Worm (Caenorhabditis elegans) whole organism, late embryonic: ENCODE results near the gene rsks-1.

ENCODE experiments used
- C08G9.2 ChIP-seq: sonication (generic microtip); optimal IDR thresholded peaks from 2 replicates; lab custom pipeline; 2016; ENCODE audit warnings: mild to moderate bottlenecking, missing genetic modification characterization, moderate library complexity, missing compliant biosample characterization
- C38D4.7 ChIP-seq: fragments of 200-800 bp; sonication (Bioruptor generic); optimal IDR thresholded peaks from 2 replicates; lab custom pipeline; 2018; ENCODE audit warnings: mild to moderate bottlenecking, missing genetic modification characterization, moderate library complexity, missing compliant biosample characterization
- F13H6.1 ChIP-seq: sonication (generic microtip); optimal IDR thresholded peaks from 2 replicates; lab custom pipeline; 2016; ENCODE audit warnings: missing genetic modification characterization, missing compliant biosample characterization
- K02D7.2 ChIP-seq: sonication (generic microtip); optimal IDR thresholded peaks from 2 replicates; lab custom pipeline; 2017; ENCODE audit warnings: mild to moderate bottlenecking, missing genetic modification characterization, missing compliant biosample characterization
- K09A11.1 ChIP-seq: sonication (generic microtip); optimal IDR thresholded peaks from 2 replicates; lab custom pipeline; 2017; ENCODE audit warnings: antibody characterized with exemption, mild to moderate bottlenecking, missing genetic modification characterization, missing compliant biosample characterization; ENCODE audit not compliant: insufficient read depth
- Y22D7AL.16 ChIP-seq: sonication (generic microtip); optimal IDR thresholded peaks from 2 replicates; lab custom pipeline; 2016; ENCODE audit warnings: missing genetic modification characterization, missing compliant biosample characterization
- ama-1 ChIP-seq: fragments of 150-350 bp; optimal IDR thresholded peaks from 2 replicates; lab custom pipeline; 2014
- ceh-14 ChIP-seq: sonication (generic microtip); optimal IDR thresholded peaks from 2 replicates; lab custom pipeline; 2016; ENCODE audit warnings: missing genotype, missing genetic modification characterization, missing compliant biosample characterization
- ceh-18 ChIP-seq: sonication (generic microtip); optimal IDR thresholded peaks from 2 replicates; lab custom pipeline; 2016; ENCODE audit warnings: missing genetic modification characterization, missing compliant biosample characterization
- ceh-19 ChIP-seq: fragments of 200-800 bp; sonication (Bioruptor generic); optimal IDR thresholded peaks from 2 replicates; lab custom pipeline; 2018; ENCODE audit warnings: mild to moderate bottlenecking, missing genetic modification characterization, missing compliant biosample characterization
- ceh-2 ChIP-seq: sonication (generic microtip); optimal IDR thresholded peaks from 2 replicates; lab custom pipeline; 2016; ENCODE audit warnings: missing genotype, missing genetic modification characterization, missing compliant biosample characterization
- ceh-22 ChIP-seq: sonication (generic microtip); optimal IDR thresholded peaks from 2 replicates; lab custom pipeline; 2017; ENCODE audit warnings: missing biosample characterization, missing genetic modification characterization
- ceh-30 ChIP-seq: fragments of 150-350 bp; optimal IDR thresholded peaks from 2 replicates; lab custom pipeline; 2014; ENCODE audit warnings: missing biosample characterization, missing genetic modification characterization
- ceh-45 ChIP-seq: fragments of 200-800 bp; sonication (Bioruptor generic); IDR thresholded peaks from 2 replicates; pipeline ENCODE4 v1.3.6; 2022; ENCODE audit warnings: missing genetic modification reagents, missing genetic modification characterization, missing compliant biosample characterization
- ceh-48 ChIP-seq: sonication (generic microtip); optimal IDR thresholded peaks from 2 replicates; lab custom pipeline; 2016; ENCODE audit warnings: missing genetic modification characterization, inconsistent platforms, missing compliant biosample characterization
- ceh-6 ChIP-seq: fragments of 200-800 bp; sonication (Bioruptor generic); optimal IDR thresholded peaks from 2 replicates; lab custom pipeline; 2018; ENCODE audit warnings: mild to moderate bottlenecking, missing genetic modification characterization, missing compliant biosample characterization
- ceh-9 ChIP-seq: sonication (generic microtip); optimal IDR thresholded peaks from 2 replicates; lab custom pipeline; 2016; ENCODE audit warnings: mild to moderate bottlenecking, missing genetic modification characterization, inconsistent platforms, missing compliant biosample characterization
- che-1 ChIP-seq: sonication (generic microtip); optimal IDR thresholded peaks from 2 replicates; lab custom pipeline; 2016; ENCODE audit warnings: mild to moderate bottlenecking, missing genetic modification characterization, missing compliant biosample characterization
- dmd-4 ChIP-seq: sonication (generic microtip); optimal IDR thresholded peaks from 2 replicates; lab custom pipeline; 2016; ENCODE audit warnings: borderline replicate concordance, missing genetic modification characterization, missing compliant biosample characterization
- elt-2 ChIP-seq: sonication (generic microtip); optimal IDR thresholded peaks from 2 replicates; lab custom pipeline; 2016; ENCODE audit warnings: missing genetic modification reagents, missing genetic modification characterization, missing compliant biosample characterization
- ets-4 ChIP-seq: sonication (generic microtip); optimal IDR thresholded peaks from 2 replicates; lab custom pipeline; 2016; ENCODE audit warnings: missing genetic modification characterization, missing compliant biosample characterization
- eyg-1 ChIP-seq: sonication (generic microtip); optimal IDR thresholded peaks from 2 replicates; lab custom pipeline; 2016; ENCODE audit warnings: missing genotype, missing genetic modification characterization, missing compliant biosample characterization
- fax-1 ChIP-seq: sonication (generic microtip); optimal IDR thresholded peaks from 2 replicates; lab custom pipeline; 2016; ENCODE audit warnings: missing genotype, missing genetic modification characterization, missing compliant biosample characterization
- fkh-10 ChIP-seq: fragments of 150-350 bp; optimal IDR thresholded peaks from 2 replicates; lab custom pipeline; 2014; ENCODE audit warnings: missing biosample characterization, missing genetic modification reagents, missing genetic modification characterization
- fkh-6 ChIP-seq: sonication (generic microtip); optimal IDR thresholded peaks from 2 replicates; lab custom pipeline; 2016; ENCODE audit warnings: missing genetic modification characterization, missing compliant biosample characterization
- gmeb-2 ChIP-seq: sonication (generic microtip); optimal IDR thresholded peaks from 2 replicates; lab custom pipeline; 2016; ENCODE audit warnings: missing genetic modification characterization, inconsistent platforms, missing compliant biosample characterization
- hlh-13 ChIP-seq: fragments of 200-800 bp; sonication (Bioruptor generic); optimal IDR thresholded peaks from 2 replicates; lab custom pipeline; 2018; ENCODE audit warnings: mild to moderate bottlenecking, missing genetic modification characterization, missing compliant biosample characterization
- hlh-15 ChIP-seq: sonication (generic microtip); optimal IDR thresholded peaks from 2 replicates; lab custom pipeline; 2016; ENCODE audit warnings: missing genetic modification characterization, missing compliant biosample characterization
- hlh-8 ChIP-seq: sonication (generic microtip); optimal IDR thresholded peaks from 2 replicates; lab custom pipeline; 2016; ENCODE audit warnings: missing genotype, missing genetic modification characterization, missing compliant biosample characterization
- lim-6 ChIP-seq: sonication (generic microtip); optimal IDR thresholded peaks from 2 replicates; lab custom pipeline; 2016; ENCODE audit warnings: missing genetic modification characterization, missing compliant biosample characterization
- madf-2 ChIP-seq: sonication (generic microtip); optimal IDR thresholded peaks from 2 replicates; lab custom pipeline; 2017; ENCODE audit warnings: missing genetic modification characterization, missing compliant biosample characterization
- mec-3 ChIP-seq: sonication (generic microtip); optimal IDR thresholded peaks from 2 replicates; lab custom pipeline; 2016; ENCODE audit warnings: borderline replicate concordance, missing genetic modification characterization, missing compliant biosample characterization
- nfya-1 ChIP-seq: sonication (generic microtip); optimal IDR thresholded peaks from 2 replicates; lab custom pipeline; 2017; ENCODE audit warnings: missing genetic modification characterization, mild to moderate bottlenecking, missing compliant biosample characterization, antibody characterized with exemption, moderate library complexity
- nhr-232 ChIP-seq: sonication (generic microtip); optimal IDR thresholded peaks from 2 replicates; lab custom pipeline; 2016; ENCODE audit warnings: missing genetic modification characterization, missing compliant biosample characterization
- npax-4 ChIP-seq: sonication (generic microtip); optimal IDR thresholded peaks from 2 replicates; lab custom pipeline; 2016; ENCODE audit warnings: missing genetic modification characterization, missing compliant biosample characterization
- odd-2 ChIP-seq: sonication (generic microtip); optimal IDR thresholded peaks from 2 replicates; lab custom pipeline; 2017; ENCODE audit warnings: antibody characterized with exemption, mild to moderate bottlenecking, missing genetic modification characterization, missing compliant biosample characterization
- pag-3 ChIP-seq: sonication (generic microtip); optimal IDR thresholded peaks from 2 replicates; lab custom pipeline; 2016; ENCODE audit warnings: missing compliant biosample characterization, missing genetic modification characterization, borderline replicate concordance
- pax-1 ChIP-seq: fragments of 150-350 bp; optimal IDR thresholded peaks from 2 replicates; lab custom pipeline; 2014; ENCODE audit warnings: missing biosample characterization, missing genetic modification characterization
- pha-4 ChIP-seq: fragments of 150-350 bp; optimal IDR thresholded peaks from 2 replicates; lab custom pipeline; 2018; ENCODE audit warnings: missing biosample characterization, missing genetic modification reagents, missing genetic modification characterization
- pros-1 ChIP-seq: fragments of 150-350 bp; optimal IDR thresholded peaks from 2 replicates; lab custom pipeline; 2014; ENCODE audit warnings: missing biosample characterization, missing genetic modification reagents, missing genetic modification characterization
- ref-2 ChIP-seq: sonication (generic microtip); optimal IDR thresholded peaks from 2 replicates; lab custom pipeline; 2016; ENCODE audit warnings: missing genetic modification characterization, missing compliant biosample characterization
- rnt-1 ChIP-seq: sonication (generic microtip); optimal IDR thresholded peaks from 2 replicates; lab custom pipeline; 2016; ENCODE audit warnings: missing genetic modification characterization, missing compliant biosample characterization
- sox-4 ChIP-seq: sonication (generic microtip); optimal IDR thresholded peaks from 2 replicates; lab custom pipeline; 2017; ENCODE audit warnings: mild to moderate bottlenecking, missing genetic modification characterization, inconsistent platforms, missing compliant biosample characterization
- syd-9 ChIP-seq: sonication (generic microtip); optimal IDR thresholded peaks from 2 replicates; lab custom pipeline; 2016; ENCODE audit warnings: mild to moderate bottlenecking, missing genetic modification characterization, moderate library complexity, missing compliant biosample characterization
- tbx-2 ChIP-seq: sonication (generic microtip); optimal IDR thresholded peaks from 2 replicates; lab custom pipeline; 2016; ENCODE audit warnings: missing genetic modification characterization, missing compliant biosample characterization
- tbx-7 ChIP-seq: sonication (generic microtip); optimal IDR thresholded peaks from 2 replicates; lab custom pipeline; 2016; ENCODE audit warnings: missing genotype, missing genetic modification characterization, missing compliant biosample characterization
- ttx-3 ChIP-seq: sonication (generic microtip); optimal IDR thresholded peaks from 2 replicates; lab custom pipeline; 2016; ENCODE audit warnings: missing genetic modification reagents, missing genetic modification characterization, missing compliant biosample characterization
- unc-55 ChIP-seq: sonication (generic microtip); optimal IDR thresholded peaks from 2 replicates; lab custom pipeline; 2017; ENCODE audit warnings: missing biosample characterization, missing genetic modification reagents, missing genetic modification characterization
- unc-86 ChIP-seq: sonication (generic microtip); optimal IDR thresholded peaks from 2 replicates; lab custom pipeline; 2016; ENCODE audit warnings: missing genetic modification characterization, missing compliant biosample characterization
- ztf-16 ChIP-seq: sonication (generic microtip); optimal IDR thresholded peaks from 2 replicates; lab custom pipeline; 2017; ENCODE audit warnings: missing genetic modification characterization, missing compliant biosample characterization

The rsks-1 gene

DNA sequence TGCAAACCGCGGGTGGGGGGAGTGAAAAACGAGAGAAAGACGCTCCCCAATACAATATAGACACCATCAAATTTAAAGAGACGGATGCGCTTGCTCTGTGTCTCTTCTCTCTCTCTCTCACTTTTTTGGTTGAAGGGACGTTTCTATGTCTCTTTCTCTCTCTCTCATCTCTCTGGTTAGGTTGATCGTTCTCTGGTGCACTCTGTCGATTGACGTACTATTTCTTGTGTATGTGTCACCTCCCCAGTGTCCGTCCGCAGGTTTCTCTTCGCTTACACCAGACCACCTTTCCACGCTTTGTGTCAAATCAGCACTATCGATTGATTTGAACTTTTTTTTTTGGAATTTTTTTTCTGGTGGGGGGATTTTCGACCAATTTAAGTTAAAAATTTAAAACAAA lies 1.5 kb upstream of the rsks-1 start (continued):
- TF ChIP-seq ceh-19 (no peak), fkh-6 (tag; lab: Kevin White, UChicago) (no peak), ama-1 (no peak), mec-3 (tag; lab: Kevin White, UChicago) (no peak), gmeb-2 (no peak), unc-55 (peak; percentile 81), pax-1 (tag; lab: Kevin White, UChicago) (peak; percentile 38), K02D7.2 (tag; lab: Kevin White, UChicago) (no peak), F13H6.1 (tag; lab: Kevin White, UChicago) (no peak), hlh-8 (tag; lab: Kevin White, UChicago) (peak; percentile 14), fkh-10 (no peak), ceh-9 (tag; lab: Kevin White, UChicago) (no peak), pag-3 (tag; lab: Kevin White, UChicago) (no peak), fax-1 (tag; lab: Kevin White, UChicago) (no peak), elt-2 (tag; lab: Kevin White, UChicago) (no peak), ceh-30 (tag; lab: Kevin White, UChicago) (no peak), ceh-45 (GFP tag; lab: Robert Waterston, UW) (no peak), ceh-6 (no peak), Y22D7AL.16 (tag; lab: Kevin White, UChicago) (no peak), hlh-15 (no peak), eyg-1 (no peak), sox-4 (tag; lab: Kevin White, UChicago) (no peak), K09A11.1 (no peak), hlh-13 (GFP tag; lab: Kevin White, UChicago) (no peak), nhr-232 (no peak), unc-86 (tag; lab: Kevin White, UChicago) (no peak), pha-4 (tag; lab: Kevin White, UChicago) (no peak), C38D4.7 (no peak), ref-2 (no peak), dmd-4 (no peak), rnt-1 (tag; lab: Kevin White, UChicago) (peak; percentile 60), tbx-7 (no peak), madf-2 (tag; lab: Kevin White, UChicago) (peak; percentile 14), ceh-14 (tag; lab: Kevin White, UChicago) (peak; percentile 6), lim-6 (tag; lab: Kevin White, UChicago) (no peak), ceh-2 (tag; lab: Kevin White, UChicago) (no peak), ceh-48 (no peak), C08G9.2 (tag; lab: Kevin White, UChicago) (no peak), pros-1 (tag; lab: Kevin White, UChicago) (no peak), odd-2 (no peak), ceh-18 (tag; lab: Kevin White, UChicago) (peak; percentile 76), nfya-1 (tag; lab: Kevin White, UChicago) (peak; percentile 82), syd-9 (no peak), tbx-2 (tag; lab: Kevin White, UChicago) (peak; percentile 56), che-1 (no peak), npax-4 (tag; lab: Kevin White, UChicago) (no peak), ttx-3 (tag; lab: Kevin White, UChicago) (no peak), ets-4 (no peak), ztf-16 (tag; lab: Kevin White, UChicago) (no peak), ceh-22 (tag; lab: Kevin White, UChicago) (no peak)
